Fruit fly (Drosophila melanogaster) whole organism, embryonic: Measurements from ENCODE around the gene defl.
A peak's percentile ranks its signal among the peaks of the same experiment; 100 is the strongest.

ENCODE experiments used
- Adf1 ChIP-seq: fragments of 200-800 bp; sonication (Bioruptor generic); IDR thresholded peaks from 2 replicates; pipeline ENCODE4 v1.3.6; 2022; ENCODE audit warnings: missing biosample characterization, missing genetic modification characterization
- Asciz ChIP-seq: fragments of 200-800 bp; sonication (Bioruptor generic); optimal IDR thresholded peaks from 2 replicates; lab custom pipeline; 2017; ENCODE audit warnings: missing biosample characterization, mild to moderate bottlenecking, missing genetic modification characterization, missing genetic modification reagents
- B-H1 ChIP-seq: fragments of 200-800 bp; sonication (Bioruptor generic); IDR thresholded peaks from 3 replicates; pipeline ENCODE4 v1.3.6; 2022; ENCODE audit warnings: missing biosample characterization, missing genetic modification characterization
- CG14441 ChIP-seq: fragments of 200-800 bp; sonication (Bioruptor generic); IDR thresholded peaks from 2 replicates; pipeline ENCODE4 v1.3.6; 2022; ENCODE audit warnings: missing biosample characterization, missing genetic modification characterization
- CG15269 ChIP-seq: fragments of 200-800 bp; sonication (Bioruptor generic); optimal IDR thresholded peaks from 2 replicates; lab custom pipeline; 2018; ENCODE audit warnings: missing biosample characterization, mild to moderate bottlenecking, missing genetic modification characterization, moderate library complexity
- CG1602 ChIP-seq: fragments of 200-800 bp; sonication (Bioruptor generic); optimal IDR thresholded peaks from 3 replicates; lab custom pipeline; 2016; ENCODE audit warnings: missing biosample characterization, missing genetic modification characterization
- CG16813 ChIP-seq: fragments of 200-800 bp; sonication (Bioruptor generic); IDR thresholded peaks from 3 replicates; pipeline ENCODE4 v1.3.6; 2022; ENCODE audit warnings: missing biosample characterization, missing genetic modification characterization; ENCODE audit not compliant: partially characterized antibody
- CG17802 ChIP-seq: fragments of 200-800 bp; sonication (Bioruptor generic); optimal IDR thresholded peaks from 2 replicates; lab custom pipeline; 2018; ENCODE audit warnings: missing biosample characterization, mild to moderate bottlenecking, missing genetic modification characterization, moderate library complexity
- CG18262 ChIP-seq: fragments of 200-800 bp; optimal IDR thresholded peaks from 3 replicates; lab custom pipeline; 2019; ENCODE audit warnings: missing biosample characterization, mild to moderate bottlenecking, missing genetic modification characterization, moderate library complexity
- CG2678 ChIP-seq: fragments of 200-800 bp; sonication (Bioruptor generic); optimal IDR thresholded peaks from 3 replicates; lab custom pipeline; 2019; ENCODE audit warnings: missing biosample characterization, mild to moderate bottlenecking, missing genetic modification characterization, moderate library complexity
- CG3163 ChIP-seq: fragments of 200-800 bp; sonication (Bioruptor generic); optimal IDR thresholded peaks from 3 replicates; lab custom pipeline; 2016; ENCODE audit warnings: missing biosample characterization, missing genetic modification characterization
- CG33557 ChIP-seq: fragments of 200-800 bp; sonication (Bioruptor generic); optimal IDR thresholded peaks from 2 replicates; lab custom pipeline; 2019; ENCODE audit warnings: missing biosample characterization, mild to moderate bottlenecking, missing genetic modification characterization, moderate library complexity
- CG3995 ChIP-seq: fragments of 200-800 bp; sonication (Bioruptor generic); optimal IDR thresholded peaks from 3 replicates; lab custom pipeline; 2016; ENCODE audit warnings: missing biosample characterization, missing genetic modification characterization
- CG42726 ChIP-seq: fragments of 200-800 bp; sonication (Bioruptor generic); IDR thresholded peaks from 2 replicates; pipeline ENCODE4 v1.3.6; 2022; ENCODE audit warnings: missing biosample characterization, missing genetic modification characterization; ENCODE audit not compliant: partially characterized antibody
- CG8478 ChIP-seq: fragments of >200 bp; optimal IDR thresholded peaks from 2 replicates; lab custom pipeline; 2018
- CG9797 ChIP-seq: fragments of 200-800 bp; sonication (Bioruptor generic); optimal IDR thresholded peaks from 3 replicates; lab custom pipeline; 2018; ENCODE audit warnings: missing biosample characterization, mild to moderate bottlenecking, missing genetic modification characterization
- Dref ChIP-seq: fragments of 200-800 bp; sonication (Bioruptor generic); IDR thresholded peaks from 2 replicates; pipeline ENCODE4 v1.3.6; 2022; ENCODE audit warnings: missing biosample characterization, missing genetic modification characterization
- ERR ChIP-seq: fragments of 200-800 bp; sonication (Bioruptor generic); optimal IDR thresholded peaks from 2 replicates; lab custom pipeline; 2016; ENCODE audit warnings: missing biosample characterization, missing genetic modification characterization
- HmgD ChIP-seq: fragments of 200-800 bp; sonication (Bioruptor generic); optimal IDR thresholded peaks from 3 replicates; lab custom pipeline; 2016; ENCODE audit warnings: missing biosample characterization, missing genetic modification characterization
- MESR4 ChIP-seq: fragments of 200-800 bp; sonication (Bioruptor generic); optimal IDR thresholded peaks from 2 replicates; lab custom pipeline; 2018; ENCODE audit warnings: missing biosample characterization, mild to moderate bottlenecking, missing genetic modification characterization, moderate library complexity
- Nf-YB ChIP-seq: fragments of 200-800 bp; sonication (Bioruptor generic); optimal IDR thresholded peaks from 3 replicates; lab custom pipeline; 2019; ENCODE audit warnings: missing biosample characterization, mild to moderate bottlenecking, missing genetic modification characterization, moderate library complexity
- Nf-YC ChIP-seq: fragments of 200-800 bp; optimal IDR thresholded peaks from 3 replicates; lab custom pipeline; 2019; ENCODE audit warnings: missing biosample characterization, mild to moderate bottlenecking, missing genetic modification characterization, moderate library complexity
- Oli ChIP-seq: fragments of 200-800 bp; sonication (Bioruptor generic); optimal IDR thresholded peaks from 2 replicates; lab custom pipeline; 2018; ENCODE audit warnings: missing biosample characterization, mild to moderate bottlenecking, missing genetic modification characterization, moderate library complexity
- Ssrp ChIP-seq: fragments of 200-800 bp; sonication (Bioruptor generic); optimal IDR thresholded peaks from 2 replicates; lab custom pipeline; 2018; ENCODE audit warnings: missing biosample characterization, mild to moderate bottlenecking, missing genetic modification characterization, moderate library complexity
- Tbp ChIP-seq: fragments of >200 bp; optimal IDR thresholded peaks from 2 replicates; lab custom pipeline; 2018; ENCODE audit warnings: missing biosample characterization, missing genetic modification characterization
- YL-1 ChIP-seq: fragments of 200-800 bp; sonication (Bioruptor generic); optimal IDR thresholded peaks from 3 replicates; lab custom pipeline; 2017; ENCODE audit warnings: missing biosample characterization, mild to moderate bottlenecking, missing genetic modification characterization
- cg ChIP-seq: fragments of 200-800 bp; sonication (Bioruptor generic); optimal IDR thresholded peaks from 3 replicates; lab custom pipeline; 2019; ENCODE audit warnings: missing biosample characterization, mild to moderate bottlenecking, missing genetic modification characterization, moderate library complexity
- chm ChIP-seq: fragments of 200-800 bp; sonication (Bioruptor generic); IDR thresholded peaks from 2 replicates; pipeline ENCODE4 v1.3.6; 2022; ENCODE audit warnings: missing biosample characterization, missing genetic modification characterization
- fd3F ChIP-seq: fragments of 200-800 bp; sonication (Bioruptor generic); optimal IDR thresholded peaks from 2 replicates; lab custom pipeline; 2018; ENCODE audit warnings: missing biosample characterization, mild to moderate bottlenecking, missing genetic modification characterization, moderate library complexity
- fru ChIP-seq: fragments of >200 bp; optimal IDR thresholded peaks from 2 replicates; lab custom pipeline; 2017
- gcm ChIP-seq: fragments of 200-800 bp; sonication (Bioruptor generic); optimal IDR thresholded peaks from 2 replicates; lab custom pipeline; 2019; ENCODE audit warnings: missing biosample characterization, mild to moderate bottlenecking, missing genetic modification characterization, moderate library complexity
- gro ChIP-seq: fragments of 200-800 bp; sonication (Bioruptor generic); optimal IDR thresholded peaks from 2 replicates; lab custom pipeline; 2016; ENCODE audit warnings: missing biosample characterization, missing genetic modification characterization
- hbn ChIP-seq: fragments of 200-800 bp; sonication (Bioruptor generic); IDR thresholded peaks from 2 replicates; pipeline ENCODE4 v1.3.6; 2022; ENCODE audit warnings: missing biosample characterization, missing genetic modification characterization; ENCODE audit not compliant: partially characterized antibody
- hth ChIP-seq: fragments of >200 bp; optimal IDR thresholded peaks from 2 replicates; lab custom pipeline; 2017; ENCODE audit warnings: inconsistent platforms
- ken ChIP-seq: fragments of 200-800 bp; sonication (Bioruptor generic); IDR thresholded peaks from 3 replicates; pipeline ENCODE4 v1.3.6; 2022; ENCODE audit warnings: missing biosample characterization, missing genetic modification characterization
- mld ChIP-seq: fragments of 200-800 bp; sonication (Bioruptor generic); IDR thresholded peaks from 3 replicates; pipeline ENCODE4 v1.3.6; 2022; ENCODE audit warnings: missing biosample characterization, missing genetic modification characterization; ENCODE audit not compliant: partially characterized antibody
- nmo ChIP-seq: fragments of 200-800 bp; sonication (Bioruptor generic); optimal IDR thresholded peaks from 2 replicates; lab custom pipeline; 2018; ENCODE audit warnings: missing biosample characterization, mild to moderate bottlenecking, missing genetic modification characterization, moderate library complexity
- org-1 ChIP-seq: fragments of 200-800 bp; sonication (Bioruptor generic); optimal IDR thresholded peaks from 2 replicates; lab custom pipeline; 2017; ENCODE audit warnings: missing biosample characterization, missing genetic modification characterization
- otp ChIP-seq: fragments of 200-800 bp; sonication (Bioruptor generic); IDR thresholded peaks from 3 replicates; pipeline ENCODE4, ENCODE4 v1.3.6; 2022; ENCODE audit warnings: missing biosample characterization, missing genetic modification characterization
- pros ChIP-seq: fragments of 200-800 bp; sonication (Bioruptor generic); optimal IDR thresholded peaks from 3 replicates; lab custom pipeline; 2019; ENCODE audit warnings: missing biosample characterization, mild to moderate bottlenecking, missing genetic modification characterization, moderate library complexity
- sd ChIP-seq: fragments of 200-800 bp; sonication (Bioruptor generic); optimal IDR thresholded peaks from 3 replicates; lab custom pipeline; 2018; ENCODE audit warnings: missing biosample characterization, mild to moderate bottlenecking, missing genetic modification characterization, moderate library complexity
- sim ChIP-seq: fragments of 200-800 bp; sonication (Bioruptor generic); IDR thresholded peaks from 2 replicates; pipeline ENCODE4 v1.3.6; 2022; ENCODE audit warnings: missing biosample characterization, missing genetic modification characterization
- sug ChIP-seq: fragments of 200-800 bp; optimal IDR thresholded peaks from 2 replicates; lab custom pipeline; 2019; ENCODE audit warnings: missing biosample characterization, mild to moderate bottlenecking, missing genetic modification characterization, moderate library complexity
- tgo ChIP-seq: fragments of 200-800 bp; sonication (Bioruptor generic); IDR thresholded peaks from 3 replicates; pipeline ENCODE4 v1.3.6; 2022; ENCODE audit warnings: missing biosample characterization, missing genetic modification characterization
- twi ChIP-seq: fragments of 200-800 bp; optimal IDR thresholded peaks from 2 replicates; lab custom pipeline; 2019; ENCODE audit warnings: missing biosample characterization, mild to moderate bottlenecking, missing genetic modification characterization, moderate library complexity
- tx ChIP-seq: fragments of 200-800 bp; sonication (Bioruptor generic); optimal IDR thresholded peaks from 2 replicates; lab custom pipeline; 2016; ENCODE audit warnings: missing biosample characterization, missing genetic modification characterization
- vnd ChIP-seq: fragments of 200-800 bp; sonication (Bioruptor generic); IDR thresholded peaks from 3 replicates; pipeline ENCODE4 v1.3.6; 2022; ENCODE audit warnings: missing biosample characterization, missing genetic modification characterization; ENCODE audit not compliant: partially characterized antibody
- yki ChIP-seq: fragments of >200 bp; optimal IDR thresholded peaks from 3 replicates; lab custom pipeline; 2018
- z ChIP-seq: fragments of 200-800 bp; sonication (Bioruptor generic); IDR thresholded peaks from 3 replicates; pipeline ENCODE4 v1.3.6; 2022; ENCODE audit warnings: missing biosample characterization, missing genetic modification characterization
- zfh2 ChIP-seq: fragments of 200-800 bp; sonication (Bioruptor generic); optimal IDR thresholded peaks from 2 replicates; lab custom pipeline; 2016; ENCODE audit warnings: missing biosample characterization, missing genetic modification characterization

defl gene

dm6 chr3L:9713828-9714536 lies 9.2 kb upstream of the defl start, which contains the start of gene vsg (continued):
- peak; percentile 90 for TF ChIP-seq CG2678
- peak; percentile 91 for TF ChIP-seq sug (tag; lab: Kevin White, UChicago)
- no peak for TF ChIP-seq Tbp (GFP tag; lab: Kevin White, UChicago)
- TF ChIP-seq ken (GFP tag; lab: Robert Waterston, UW): peak; percentile 56
- TF ChIP-seq fru: no peak
- peak; percentile 79 for TF ChIP-seq Dref (GFP tag; lab: Robert Waterston, UW)
- TF ChIP-seq yki (lab: Kevin White, UChicago): no peak
- peak; percentile 85 for TF ChIP-seq Nf-YC (tag; lab: Kevin White, UChicago)
- TF ChIP-seq vnd: peak; percentile 83
- peak; percentile 48 for TF ChIP-seq CG3995 (GFP tag; lab: Kevin White, UChicago)
- peak; percentile 74 for TF ChIP-seq fd3F (GFP tag; lab: Kevin White, UChicago)
- TF ChIP-seq Adf1 (GFP tag; lab: Robert Waterston, UW): no peak; the same call in none of the 2 replicates
- TF ChIP-seq CG33557: peak; percentile 75
- TF ChIP-seq CG3163 (GFP tag; lab: Kevin White, UChicago): no peak
- peak; percentile 93 for TF ChIP-seq MESR4 (GFP tag; lab: Kevin White, UChicago)
- no peak for TF ChIP-seq ERR (GFP tag; lab: Kevin White, UChicago)
- peak; percentile 81 for TF ChIP-seq Oli (tag; lab: Kevin White, UChicago)
- peak; percentile 90 for TF ChIP-seq nmo (GFP tag; lab: Kevin White, UChicago)
- TF ChIP-seq pros (GFP tag; lab: Kevin White, UChicago): peak; percentile 17
- TF ChIP-seq tgo (GFP tag; lab: Robert Waterston, UW): peak; percentile 81
- no peak for TF ChIP-seq sim
- no peak for TF ChIP-seq otp (GFP tag; lab: Robert Waterston, UW)
- TF ChIP-seq B-H1 (GFP tag; lab: Robert Waterston, UW): no peak; the same call in 2 of the 3 replicates
- peak; percentile 64 for TF ChIP-seq hbn (GFP tag; lab: Robert Waterston, UW)
- peak; percentile 48 for TF ChIP-seq gcm (GFP tag; lab: Kevin White, UChicago)
- TF ChIP-seq twi: peak; percentile 78
- TF ChIP-seq z (GFP tag; lab: Robert Waterston, UW): no peak
- TF ChIP-seq Nf-YB: peak; percentile 72
- peak; percentile 86 for TF ChIP-seq CG16813 (GFP tag; lab: Robert Waterston, UW)
- peak; percentile 67 for TF ChIP-seq zfh2
- TF ChIP-seq org-1 (GFP tag; lab: Kevin White, UChicago): peak; percentile 39
- TF ChIP-seq CG42726 (GFP tag; lab: Robert Waterston, UW): peak; percentile 93
- peak; percentile 39 for TF ChIP-seq HmgD (GFP tag; lab: Kevin White, UChicago)
- TF ChIP-seq CG15269 (tag; lab: Kevin White, UChicago): peak; percentile 86
- peak; percentile 50 for TF ChIP-seq CG14441 (GFP tag; lab: Robert Waterston, UW)
- TF ChIP-seq CG9797 (GFP tag; lab: Kevin White, UChicago): peak; percentile 54
- no peak for TF ChIP-seq cg
- no peak for TF ChIP-seq Asciz (GFP tag; lab: Kevin White, UChicago)
- TF ChIP-seq tx (GFP tag; lab: Kevin White, UChicago): peak; percentile 6
- TF ChIP-seq chm: peak; percentile 52; the same call in 1 of the 2 replicates
- TF ChIP-seq Ssrp (tag; lab: Kevin White, UChicago): peak; percentile 86
- peak; percentile 82 for TF ChIP-seq CG1602 (GFP tag; lab: Kevin White, UChicago)
- peak; percentile 79; the same call in 2 of the 3 replicates for TF ChIP-seq mld (GFP tag; lab: Robert Waterston, UW)
- peak; percentile 16 for TF ChIP-seq sd
- TF ChIP-seq CG17802 (tag; lab: Kevin White, UChicago): no peak
- peak; percentile 90 for TF ChIP-seq CG18262
- TF ChIP-seq hth (lab: Kevin White, UChicago): no peak
- TF ChIP-seq CG8478 (lab: Kevin White, UChicago): no peak
- TF ChIP-seq YL-1 (GFP tag; lab: Kevin White, UChicago): peak; percentile 62
- no peak for TF ChIP-seq gro (GFP tag; lab: Kevin White, UChicago)
